Worm (Caenorhabditis elegans) whole organism, L4 larva: ENCODE results near the gene C04F5.2.

Experiments used
- F26F4.8 ChIP-seq: fragments of 200-800 bp; sonication (Bioruptor generic); conservative IDR thresholded peaks from 2 replicates; pipeline ENCODE4 v1.3.6; 2022; ENCODE audit warnings: missing genetic modification characterization, missing compliant biosample characterization
- R02D3.7 ChIP-seq: fragments of 150-350 bp; sonication (generic microtip); optimal IDR thresholded peaks from 3 replicates; lab custom pipeline; 2014; ENCODE audit warnings: missing biosample characterization, missing genetic modification characterization
- Y48G9A.11 ChIP-seq: fragments of 200-800 bp; sonication (Bioruptor generic); IDR thresholded peaks from 2 replicates; pipeline ENCODE4 v1.3.6; 2022; ENCODE audit warnings: missing genetic modification reagents, missing genetic modification characterization, missing compliant biosample characterization
- Y75B8A.6 ChIP-seq: fragments of 200-800 bp; sonication (Bioruptor generic); IDR thresholded peaks from 2 replicates; pipeline ENCODE4 v1.3.6; 2022; ENCODE audit warnings: missing genetic modification reagents, missing genetic modification characterization, missing compliant biosample characterization
- ZK337.2 ChIP-seq: fragments of 200-800 bp; sonication (Bioruptor generic); IDR thresholded peaks from 2 replicates; pipeline ENCODE4 v1.3.6; 2022; ENCODE audit warnings: missing genetic modification reagents, missing genetic modification characterization, missing compliant biosample characterization
- aha-1 ChIP-seq: fragments of 150-350 bp; peaks from one replicate; lab custom pipeline; 2014; ENCODE audit warnings: missing biosample characterization, missing genetic modification characterization
- aly-2 ChIP-seq: sonication (generic microtip); optimal IDR thresholded peaks from 2 replicates; lab custom pipeline; 2018; ENCODE audit warnings: missing biosample characterization, missing genetic modification characterization
- ama-1 ChIP-seq: fragments of 150-350 bp; optimal IDR thresholded peaks from 2 replicates; lab custom pipeline; 2014; ENCODE audit warnings: inconsistent platforms, mixed read lengths
- arid-1 ChIP-seq: fragments of 200-800 bp; sonication (Bioruptor generic); conservative IDR thresholded peaks from 2 replicates; pipeline ENCODE4 v1.3.6; 2022; ENCODE audit warnings: missing genetic modification reagents, missing genetic modification characterization, missing compliant biosample characterization
- ceh-28 ChIP-seq: fragments of 150-350 bp; optimal IDR thresholded peaks from 2 replicates; lab custom pipeline; 2014; ENCODE audit warnings: missing biosample characterization, missing genetic modification reagents, missing genetic modification characterization
- daf-19 ChIP-seq: fragments of 200-800 bp; sonication (Bioruptor generic); conservative IDR thresholded peaks from 2 replicates; pipeline ENCODE4 v1.3.6; 2022; ENCODE audit warnings: missing genetic modification characterization, missing compliant biosample characterization
- egl-27 ChIP-seq: sonication (generic microtip); optimal IDR thresholded peaks from 3 replicates; lab custom pipeline; 2017; ENCODE audit warnings: missing biosample characterization, missing genetic modification reagents, missing genetic modification characterization
- egl-43 ChIP-seq: fragments of 200-800 bp; sonication (Bioruptor generic); IDR thresholded peaks from 2 replicates; pipeline ENCODE4 v1.3.6; 2022; ENCODE audit warnings: missing genetic modification reagents, missing genetic modification characterization, missing compliant biosample characterization
- fkh-10 ChIP-seq: fragments of 150-350 bp; optimal IDR thresholded peaks from 2 replicates; lab custom pipeline; 2014; ENCODE audit warnings: missing biosample characterization, missing genetic modification reagents, missing genetic modification characterization
- gei-8 ChIP-seq: fragments of 200-800 bp; sonication (Bioruptor generic); optimal IDR thresholded peaks from 2 replicates; lab custom pipeline; 2018; ENCODE audit warnings: mild to moderate bottlenecking, missing genetic modification characterization, missing compliant biosample characterization
- hif-1 ChIP-seq, 2 experiments: sonication (generic microtip); optimal IDR thresholded peaks; 2 replicates each; lab custom pipeline; 2016 to 2017; ENCODE audit warnings: missing compliant biosample characterization in 2 of 2, missing genetic modification characterization in 2 of 2, missing genetic modification reagents in 2 of 2, missing genotype in 2 of 2, mild to moderate bottlenecking in 1 of 2
- jun-1 ChIP-seq: fragments of 150-350 bp; optimal IDR thresholded peaks from 2 replicates; lab custom pipeline; 2014; ENCODE audit warnings: missing biosample characterization, missing genetic modification reagents, missing genetic modification characterization
- lim-7 ChIP-seq: fragments of 200-800 bp; sonication (Bioruptor generic); IDR thresholded peaks from 2 replicates; pipeline ENCODE4 v1.3.6; 2022; ENCODE audit warnings: missing genetic modification characterization, missing compliant biosample characterization
- lin-1 ChIP-seq: fragments of 200-800 bp; sonication (Bioruptor generic); IDR thresholded peaks from 2 replicates; pipeline ENCODE4 v1.3.6; 2022; ENCODE audit warnings: missing genetic modification reagents, missing genetic modification characterization, missing compliant biosample characterization
- madf-9 ChIP-seq: fragments of 200-800 bp; sonication (Bioruptor generic); conservative IDR thresholded peaks from 2 replicates; pipeline ENCODE4 v1.3.6; 2022; ENCODE audit warnings: missing genetic modification reagents, missing genetic modification characterization, missing compliant biosample characterization
- mdl-1 ChIP-seq, 2 experiments: fragments of 150-350 bp in 1 of 2; sonication (generic microtip) in 1 of 2; optimal IDR thresholded peaks; 2 replicates each; lab custom pipeline; 2014 to 2017; ENCODE audit warnings: missing biosample characterization in 2 of 2, missing genetic modification characterization in 2 of 2
- mes-2 ChIP-seq: sonication (generic microtip); optimal IDR thresholded peaks from 2 replicates; lab custom pipeline; 2016; ENCODE audit warnings: missing genotype, mild to moderate bottlenecking, missing genetic modification characterization, missing compliant biosample characterization; ENCODE audit not compliant: poor library complexity, severe bottlenecking
- mxl-3 ChIP-seq: fragments of 200-800 bp; sonication (Bioruptor generic); optimal IDR thresholded peaks from 2 replicates; lab custom pipeline; 2018; ENCODE audit warnings: mild to moderate bottlenecking, missing genetic modification characterization, missing compliant biosample characterization
- nhr-11 ChIP-seq: fragments of 150-350 bp; optimal IDR thresholded peaks from 2 replicates; lab custom pipeline; 2014; ENCODE audit warnings: missing biosample characterization, missing genetic modification characterization
- nhr-111 ChIP-seq: fragments of 200-800 bp; sonication (Bioruptor generic); optimal IDR thresholded peaks from 2 replicates; lab custom pipeline; 2018; ENCODE audit warnings: mild to moderate bottlenecking, missing genetic modification characterization, missing compliant biosample characterization
- nhr-237 ChIP-seq: sonication (generic microtip); optimal IDR thresholded peaks from 2 replicates; lab custom pipeline; 2017; ENCODE audit warnings: missing biosample characterization, missing genetic modification characterization
- nhr-28 ChIP-seq: fragments of 150-350 bp; optimal IDR thresholded peaks from 2 replicates; lab custom pipeline; 2014; ENCODE audit warnings: missing biosample characterization, missing genetic modification characterization
- nhr-41 ChIP-seq: fragments of 200-800 bp; sonication (Bioruptor generic); IDR thresholded peaks from 2 replicates; pipeline ENCODE4 v1.3.6; 2022; ENCODE audit warnings: missing genetic modification reagents, missing genetic modification characterization, missing compliant biosample characterization
- nhr-48 ChIP-seq: sonication (generic microtip); optimal IDR thresholded peaks from 2 replicates; lab custom pipeline; 2016; ENCODE audit warnings: mild to moderate bottlenecking, missing genetic modification characterization, missing compliant biosample characterization
- nhr-6 ChIP-seq: fragments of 150-350 bp; optimal IDR thresholded peaks from 2 replicates; lab custom pipeline; 2014; ENCODE audit warnings: missing biosample characterization, missing genetic modification characterization
- nhr-76 ChIP-seq: fragments of 150-350 bp; optimal IDR thresholded peaks from 2 replicates; lab custom pipeline; 2014; ENCODE audit warnings: missing biosample characterization, missing genetic modification characterization
- sdz-12 ChIP-seq: fragments of 200-800 bp; sonication (Bioruptor generic); optimal IDR thresholded peaks from 2 replicates; lab custom pipeline; 2018; ENCODE audit warnings: mild to moderate bottlenecking, missing genetic modification characterization, missing compliant biosample characterization
- snpc-1.2 ChIP-seq: fragments of 200-800 bp; sonication (Bioruptor generic); IDR thresholded peaks from 2 replicates; pipeline ENCODE4 v1.3.6; 2022; ENCODE audit warnings: missing genetic modification reagents, missing genetic modification characterization, missing compliant biosample characterization
- spr-1 ChIP-seq: sonication (generic microtip); optimal IDR thresholded peaks from 2 replicates; lab custom pipeline; 2016; ENCODE audit warnings: mild to moderate bottlenecking, missing genetic modification characterization, missing compliant biosample characterization
- tag-97 ChIP-seq: fragments of 200-800 bp; sonication (Bioruptor generic); IDR thresholded peaks from 2 replicates; pipeline ENCODE4 v1.3.6; 2022; ENCODE audit warnings: missing genetic modification characterization, missing compliant biosample characterization
- unc-62 ChIP-seq, 3 experiments: fragments of 150-350 bp in 1 of 3; sonication (generic microtip); optimal IDR thresholded peaks in 2 of 3; peaks in 1 of 3; 1 replicate in 1 of 3; 2 replicates in 2 of 3; lab custom pipeline; 2014 to 2017; ENCODE audit warnings: missing biosample characterization in 3 of 3, missing genetic modification characterization in 3 of 3, missing genetic modification reagents in 3 of 3, missing genotype in 1 of 3
- zfp-3 ChIP-seq: fragments of 200-800 bp; sonication (Bioruptor generic); conservative IDR thresholded peaks from 2 replicates; pipeline ENCODE4 v1.3.6; 2022; ENCODE audit warnings: missing genetic modification reagents, missing genetic modification characterization, missing compliant biosample characterization
- zip-11 ChIP-seq: fragments of 200-800 bp; sonication (Bioruptor generic); IDR thresholded peaks from 2 replicates; pipeline ENCODE4 v1.3.6; 2022; ENCODE audit warnings: missing genetic modification characterization, missing compliant biosample characterization
- ztf-7 ChIP-seq: fragments of 150-350 bp; optimal IDR thresholded peaks from 2 replicates; lab custom pipeline; 2014; ENCODE audit warnings: missing biosample characterization, missing genetic modification characterization

C04F5.2 gene

DNA sequence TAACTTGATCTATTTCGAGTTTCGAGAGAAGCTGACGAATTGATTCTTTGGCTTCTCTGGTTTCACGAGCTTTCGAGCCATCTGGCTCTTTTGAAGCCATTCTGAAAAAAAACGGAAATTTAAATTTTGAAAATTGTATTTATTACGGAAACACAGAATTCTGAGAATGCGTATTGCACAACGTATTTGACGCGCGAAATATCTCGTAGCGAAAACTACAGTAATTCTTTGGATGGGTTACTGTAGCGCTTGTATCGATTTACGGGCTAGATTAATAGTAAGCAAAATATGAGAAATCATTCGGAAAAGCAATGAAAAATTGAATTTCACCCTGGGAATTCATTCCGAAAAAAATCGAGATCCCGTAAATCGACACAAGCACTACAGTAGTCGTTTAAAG is 16.7 kb upstream of the C04F5.2 start, which contains the start of gene C04F5.8:
Gene C04F5.8, minus strand, starts transcription at position 101 of the 400 bp plus-strand sequence.
- TF ChIP-seq unc-62 (GFP tag; optimal IDR thresholded peaks at IDR 0.05 in 1 of 2; lab: Kevin White, UChicago) (no peak), unc-62 (tag; optimal IDR thresholded peaks at IDR 0.05; lab: Kevin White, UChicago) (no peak), ztf-7 (tag; lab: Kevin White, UChicago) (no peak), nhr-11 (no peak), tag-97 (GFP tag; lab: Robert Waterston, UW) (no peak), R02D3.7 (tag; lab: Kevin White, UChicago) (no peak), Y75B8A.6 (GFP tag; lab: Robert Waterston, UW) (no peak), mdl-1 (tag; optimal IDR thresholded peaks at IDR 0.05; lab: Kevin White, UChicago) (no peak), mes-2 (tag; lab: Kevin White, UChicago) (no peak), lin-1 (no peak), fkh-10 (GFP tag; lab: Kevin White, UChicago) (no peak), Y48G9A.11 (GFP tag; lab: Robert Waterston, UW) (no peak), ama-1 (no peak), nhr-41 (GFP tag; lab: Robert Waterston, UW) (no peak)

DNA sequence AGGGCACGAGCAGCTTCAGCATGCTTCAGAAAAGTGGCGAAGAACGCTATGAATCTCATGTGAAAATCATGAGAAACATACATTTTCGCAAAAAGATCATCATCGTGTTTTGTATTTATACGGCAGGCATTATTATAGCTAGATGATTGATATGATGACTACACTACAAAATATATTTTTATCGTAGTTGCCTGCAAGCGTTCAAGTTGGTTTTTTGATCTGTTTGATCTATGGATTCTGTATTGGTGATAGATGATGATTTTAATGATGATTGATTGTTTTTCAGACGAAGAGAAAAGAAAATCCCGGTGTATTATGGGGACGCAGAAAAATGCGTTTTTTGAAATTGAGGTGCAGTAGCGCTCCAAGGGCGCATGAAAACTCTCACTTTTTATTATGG is 13.7 kb upstream of the C04F5.2 start, which contains the start of gene ugt-63:
Gene ugt-63, minus strand, starts transcription at position 89 of the 400 bp plus-strand sequence.
- TF ChIP-seq aha-1 (peak; percentile 26), mdl-1 (tag; optimal IDR thresholded peaks at IDR 0.05; lab: Kevin White, UChicago) (peak in 1 of 2 experiments; percentile 11), egl-27 (no peak), nhr-48 (tag; lab: Kevin White, UChicago) (peak; percentile 46), nhr-6 (tag; lab: Kevin White, UChicago) (no peak), R02D3.7 (tag; lab: Kevin White, UChicago) (no peak), unc-62 (GFP tag; optimal IDR thresholded peaks at IDR 0.05 in 1 of 2; lab: Kevin White, UChicago) (peak in 1 of 2 experiments; percentile 61), unc-62 (tag; optimal IDR thresholded peaks at IDR 0.05; lab: Kevin White, UChicago) (no peak), nhr-28 (peak; percentile 99), madf-9 (no peak)

DNA sequence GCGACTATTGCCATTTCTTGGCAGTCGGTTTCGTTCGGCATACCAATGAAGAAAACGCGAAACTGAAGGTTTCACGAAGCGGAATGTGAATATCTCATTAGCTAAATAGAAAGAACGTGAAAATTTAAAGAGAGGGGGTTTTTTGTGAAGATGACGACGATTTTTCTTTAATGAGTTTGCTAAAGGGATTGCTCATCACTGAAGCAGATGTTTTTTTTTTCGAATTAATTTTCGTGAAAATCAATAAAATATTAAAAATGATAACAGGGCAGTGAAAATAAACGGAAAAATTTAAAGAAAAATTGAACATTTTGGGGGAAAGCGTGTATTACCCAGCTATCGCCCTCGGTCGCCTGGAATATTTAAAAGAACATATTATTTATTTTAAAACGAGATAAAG is 10.9 kb upstream of the C04F5.2 start, which contains the start of gene srab-3:
Gene srab-3, minus strand, starts transcription at position 101 of the 400 bp plus-strand sequence.
- TF ChIP-seq arid-1 (GFP tag; lab: Robert Waterston, UW) (no peak), daf-19 (GFP tag; lab: Robert Waterston, UW) (no peak), gei-8 (no peak), zfp-3 (GFP tag; lab: Robert Waterston, UW) (no peak), jun-1 (tag; lab: Kevin White, UChicago) (no peak), ceh-28 (no peak), mxl-3 (GFP tag; lab: Kevin White, UChicago) (no peak), egl-43 (GFP tag; lab: Robert Waterston, UW) (no peak), aly-2 (tag; lab: Kevin White, UChicago) (no peak), ZK337.2 (GFP tag; lab: Robert Waterston, UW) (no peak)
- TF ChIP-seq, all 104 proteins: peak for 0

DNA sequence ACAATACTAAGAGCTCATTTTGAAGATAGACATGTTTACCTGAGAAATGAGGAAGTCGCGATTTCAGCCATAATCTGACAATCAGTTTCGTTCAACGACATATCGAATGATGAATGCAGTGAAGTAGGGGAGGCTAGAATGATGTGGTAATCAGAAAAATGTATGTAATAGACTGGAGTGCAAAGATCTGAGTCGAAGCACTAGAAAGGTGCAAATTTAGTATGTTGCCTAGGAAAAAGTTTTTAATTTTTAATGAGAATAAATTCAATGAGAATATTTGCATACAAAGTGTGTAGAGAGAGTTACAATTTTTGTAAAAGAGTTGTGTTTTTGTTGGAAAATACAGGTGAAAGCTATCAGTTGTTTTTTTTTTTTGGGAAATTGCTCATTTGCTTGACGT is 8.0 kb upstream of the C04F5.2 start, which contains the start of gene srab-2:
Gene srab-2, minus strand, starts transcription at position 101 of the 400 bp plus-strand sequence.
- TF ChIP-seq lim-7 (no peak), hif-1 (tag; optimal IDR thresholded peaks at IDR 0.05; lab: Kevin White, UChicago) (no peak), spr-1 (tag; lab: Kevin White, UChicago) (no peak), nhr-111 (GFP tag; lab: Kevin White, UChicago) (no peak), nhr-28 (no peak), gei-8 (no peak), nhr-76 (tag; lab: Kevin White, UChicago) (no peak), R02D3.7 (tag; lab: Kevin White, UChicago) (no peak), F26F4.8 (no peak), zip-11 (no peak), nhr-237 (no peak), snpc-1.2 (GFP tag; lab: Robert Waterston, UW) (no peak), sdz-12 (GFP tag; lab: Kevin White, UChicago) (no peak)
